Fruit fly (Drosophila melanogaster): ENCODE measurements around the gene chic.

- TF ChIP-seq CG14655 (GFP tag; optimal IDR thresholded peaks at IDR 0.05) (no peak), CG4496 (GFP tag; IDR thresholded peaks at IDR 0.05) (no peak), CG10348 (GFP tag; IDR thresholded peaks at IDR 0.05) (no peak), EcR (GFP tag; optimal IDR thresholded peaks at IDR 0.05) (peak; percentile 12), gl (tag; optimal IDR thresholded peaks at IDR 0.05) (no peak), CG13204 (GFP tag; optimal IDR thresholded peaks at IDR 0.05) (no peak), Pif1B (GFP tag; optimal IDR thresholded peaks at IDR 0.05) (no peak), CG8301 (tag; optimal IDR thresholded peaks at IDR 0.05) (no peak), CG17806 (tag; optimal IDR thresholded peaks at IDR 0.05) (no peak), CG34367 (tag; optimal IDR thresholded peaks at IDR 0.05) (no peak)
These were observed 9.6 kb downstream of the chic start for dm6 chr2L:5971093-5971808.
